Worm (Caenorhabditis elegans): ENCODE measurements around the gene F52F10.2.

ce11 chrV:1588128-1588527, 40.2 kb downstream of the F52F10.2 start, which contains the start of gene F16B4.5:
- TF ChIP-seq him-1 (tag; optimal IDR thresholded peaks at IDR 0.05), result no peak
- no peak for TF ChIP-seq W03F9.2 (tag; optimal IDR thresholded peaks at IDR 0.05)
- no peak for TF ChIP-seq dao-5 (tag; optimal IDR thresholded peaks at IDR 0.05)
